Worm (Caenorhabditis elegans): ENCODE data around the gene hsp-17.

DNA sequence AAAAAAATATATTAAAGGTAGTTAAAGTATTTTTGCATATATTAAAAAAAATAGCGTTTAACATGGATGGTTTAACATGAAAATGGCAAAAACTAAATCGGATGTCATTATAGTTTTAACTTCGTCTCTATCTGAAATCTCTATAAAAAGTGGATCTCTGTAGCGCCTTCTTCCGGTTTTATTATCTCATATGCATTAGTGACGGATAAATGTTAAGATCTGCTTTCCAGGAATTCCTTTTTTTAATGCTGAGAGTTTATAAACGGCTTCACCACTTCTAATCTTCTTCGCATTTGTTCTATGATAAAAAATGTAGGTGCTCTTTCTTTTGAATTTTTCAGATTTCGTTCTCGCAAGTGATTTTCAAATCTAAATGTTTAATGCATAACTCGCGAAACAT, 43.3 kb downstream of the hsp-17 start:
- no peak for TF ChIP-seq nhr-237 (tag; optimal IDR thresholded peaks at IDR 0.05)
- no peak for TF ChIP-seq fos-1 (tag; optimal IDR thresholded peaks at IDR 0.05)
- no peak for TF ChIP-seq ceh-82 (tag; optimal IDR thresholded peaks at IDR 0.05)
- no peak for TF ChIP-seq pha-4 (tag; optimal IDR thresholded peaks at IDR 0.05)
- no peak for TF ChIP-seq elt-1 (tag; optimal IDR thresholded peaks at IDR 0.05)
- TF ChIP-seq egl-27 (tag; optimal IDR thresholded peaks at IDR 0.05): no peak
- TF ChIP-seq ztf-4 (tag; optimal IDR thresholded peaks at IDR 0.05): no peak
- TF ChIP-seq ztf-11 (tag; optimal IDR thresholded peaks at IDR 0.05): no peak
- no peak for TF ChIP-seq nhr-25 (tag; optimal IDR thresholded peaks at IDR 0.05)
- TF ChIP-seq elt-2 (tag; optimal IDR thresholded peaks at IDR 0.05): no peak
- no peak for TF ChIP-seq R02D3.7 (tag; optimal IDR thresholded peaks at IDR 0.05)
- no peak for TF ChIP-seq nhr-23 (tag; optimal IDR thresholded peaks at IDR 0.05)
